Worm (Caenorhabditis elegans): ENCODE data around the gene sru-3.

DNA sequence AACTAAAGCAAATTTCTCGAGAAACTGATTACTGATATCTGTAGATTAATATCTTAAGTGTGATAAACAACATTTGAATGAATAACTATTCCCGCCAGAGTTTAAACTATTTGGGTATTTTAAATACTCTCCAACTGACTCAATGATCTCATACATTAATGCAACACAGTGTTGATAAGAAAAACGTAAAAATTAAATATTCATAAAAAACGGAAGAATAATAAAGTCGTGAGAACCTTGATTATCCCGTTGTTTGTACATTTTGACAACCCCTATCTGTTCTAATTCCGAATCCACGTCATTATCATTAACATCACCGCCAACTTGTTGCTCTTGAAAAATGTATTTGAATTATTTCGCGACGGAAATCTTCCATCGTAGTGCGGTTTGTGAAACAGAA is 33.2 kb downstream of the sru-3 start, which contains the start of gene elo-7:
- TF ChIP-seq ceh-63 (GFP tag; optimal IDR thresholded peaks at IDR 0.05) (no peak), lsy-2 (tag; optimal IDR thresholded peaks at IDR 0.05) (no peak), ceh-82 (tag; optimal IDR thresholded peaks at IDR 0.05) (no peak)
